Worm (Caenorhabditis elegans) whole organism, early embryonic: ENCODE data around the gene clec-37.

ENCODE experiments used
- ama-1 ChIP-seq: fragments of 150-350 bp; optimal IDR thresholded peaks from 2 replicates; lab custom pipeline; 2014
- ceh-13 ChIP-seq: fragments of 200-800 bp; sonication (Bioruptor generic); optimal IDR thresholded peaks from 2 replicates; lab custom pipeline; 2018; ENCODE audit warnings: mild to moderate bottlenecking, missing genetic modification characterization, missing compliant biosample characterization
- ceh-36 ChIP-seq: sonication (generic microtip); optimal IDR thresholded peaks from 2 replicates; lab custom pipeline; 2016; ENCODE audit warnings: missing genetic modification characterization, inconsistent platforms, missing compliant biosample characterization
- pes-1 ChIP-seq: fragments of 200-800 bp; sonication (Bioruptor generic); IDR thresholded peaks from 2 replicates; pipeline ENCODE4 v1.3.6; 2022; ENCODE audit warnings: missing genetic modification reagents, missing genetic modification characterization, missing compliant biosample characterization

- TF ChIP-seq ceh-36 (no peak), pes-1 (GFP tag; lab: Robert Waterston, UW) (no peak), ceh-13 (GFP tag; lab: Kevin White, UChicago) (no peak), ama-1 (no peak)
Measured at ce11 chrV:16808168-16808567, 43.7 kb downstream of the clec-37 start.
